Worm (Caenorhabditis elegans) whole organism, L1 larva: Measurements from ENCODE around the gene idhb-1.
A peak's percentile ranks its signal among the peaks of the same experiment; 100 is the strongest.

ENCODE experiments used
- ama-1 ChIP-seq: fragments of 150-350 bp; optimal IDR thresholded peaks from 2 replicates; lab custom pipeline; 2014
- blmp-1 ChIP-seq: fragments of 150-350 bp; optimal IDR thresholded peaks from 2 replicates; lab custom pipeline; 2014; ENCODE audit warnings: missing biosample characterization, missing genetic modification characterization
- fkh-10 ChIP-seq: sonication (generic microtip); optimal IDR thresholded peaks from 2 replicates; lab custom pipeline; 2017; ENCODE audit warnings: missing biosample characterization, missing genetic modification reagents, missing genetic modification characterization
- snpc-4 ChIP-seq: fragments of 150-350 bp; optimal IDR thresholded peaks from 2 replicates; lab custom pipeline; 2014; ENCODE audit warnings: missing biosample characterization, missing genetic modification characterization

DNA sequence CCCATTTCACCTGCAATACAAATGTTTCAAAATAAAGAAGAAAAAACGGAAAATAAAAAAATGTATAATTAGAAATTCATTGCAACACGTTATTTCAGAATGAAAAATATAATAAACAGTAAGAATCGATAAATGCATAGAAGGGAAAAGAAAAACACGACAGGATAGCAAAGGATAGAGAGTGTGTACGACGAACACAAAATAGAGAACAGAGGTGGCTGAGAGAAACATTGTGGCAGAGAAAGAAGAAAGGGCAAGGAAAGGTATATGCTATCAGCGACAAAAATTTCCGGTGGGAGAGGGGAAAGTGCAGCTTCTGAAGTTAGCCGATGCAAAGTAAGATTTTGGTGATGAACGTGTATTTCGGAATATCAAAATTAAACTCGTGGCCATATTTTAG, 48.0 kb downstream of the idhb-1 start, which contains the start of gene F28H6.6:
- TF ChIP-seq ama-1 (lab: Kevin White, UChicago) (no peak), blmp-1 (tag; lab: Kevin White, UChicago) (peak; percentile 87), snpc-4 (no peak), fkh-10 (GFP tag; lab: Kevin White, UChicago) (no peak)
